Worm (Caenorhabditis elegans) whole organism, L1 larva: ENCODE data around the gene bli-5.
A peak's percentile ranks its signal among the peaks of the same experiment; 100 is the strongest.

Experiments used
- dpl-1 ChIP-seq, 3 experiments: fragments of 150-350 bp in 2 of 3; sonication (generic microtip) in 1 of 3; optimal IDR thresholded peaks; 2 replicates each; lab custom pipeline; 2014 to 2017; ENCODE audit warnings: missing biosample characterization in 3 of 3, missing genetic modification characterization in 3 of 3, missing genetic modification reagents in 3 of 3
- efl-1 ChIP-seq, 4 experiments: fragments of 150-350 bp; optimal IDR thresholded peaks in 3 of 4; peaks in 1 of 4; 1 replicate in 1 of 4; 2 replicates in 3 of 4; lab custom pipeline; 2014; ENCODE audit warnings: missing biosample characterization in 2 of 4, missing genetic modification characterization in 2 of 4, missing genetic modification reagents in 2 of 4
- efl-3 ChIP-seq: fragments of 200-800 bp; sonication (Bioruptor generic); optimal IDR thresholded peaks from 2 replicates; lab custom pipeline; 2018; ENCODE audit warnings: mild to moderate bottlenecking, missing genetic modification characterization, missing compliant biosample characterization
- egl-27 ChIP-seq, 2 experiments: fragments of 150-350 bp in 1 of 2; sonication (generic microtip); optimal IDR thresholded peaks; 3 replicates each; lab custom pipeline; 2017 to 2018; ENCODE audit warnings: missing biosample characterization in 2 of 2, missing genetic modification characterization in 2 of 2, missing genetic modification reagents in 2 of 2
- fkh-8 ChIP-seq: sonication (generic microtip); optimal IDR thresholded peaks from 2 replicates; lab custom pipeline; 2016; ENCODE audit warnings: mild to moderate bottlenecking, missing genetic modification characterization, missing compliant biosample characterization
- jun-1 ChIP-seq: fragments of 150-350 bp; optimal IDR thresholded peaks from 2 replicates; lab custom pipeline; 2014; ENCODE audit warnings: missing biosample characterization, missing genetic modification reagents, missing genetic modification characterization
- mdl-1 ChIP-seq, 2 experiments: fragments of 150-350 bp; optimal IDR thresholded peaks; 2 replicates each; lab custom pipeline; 2014 to 2017; ENCODE audit warnings: missing biosample characterization in 2 of 2, missing genetic modification characterization in 2 of 2, inconsistent platforms in 1 of 2
- nhr-20 ChIP-seq: sonication (generic microtip); optimal IDR thresholded peaks from 2 replicates; lab custom pipeline; 2016; ENCODE audit warnings: mild to moderate bottlenecking, missing genetic modification characterization, missing compliant biosample characterization
- nhr-77 ChIP-seq: fragments of 150-350 bp; optimal IDR thresholded peaks from 2 replicates; lab custom pipeline; 2014; ENCODE audit warnings: missing biosample characterization, missing genetic modification characterization
- unc-30 ChIP-seq: sonication (generic microtip); optimal IDR thresholded peaks from 2 replicates; lab custom pipeline; 2017; ENCODE audit warnings: missing biosample characterization, missing genetic modification characterization

The bli-5 gene

ce11 chrIII:13380196-13380595 is 49.4 kb downstream of the bli-5 start, which contains the start of gene T03F6.6:
T03F6.6 (minus strand) TSS chrIII:13380296.
- TF ChIP-seq dpl-1 (GFP tag; optimal IDR thresholded peaks at IDR 0.05; lab: Kevin White, UChicago) (no peak), nhr-20 (tag; lab: Kevin White, UChicago) (no peak), nhr-77 (no peak), unc-30 (tag; lab: Kevin White, UChicago) (no peak), mdl-1 (tag; optimal IDR thresholded peaks at IDR 0.05; lab: Kevin White, UChicago) (no peak), fkh-8 (tag; lab: Kevin White, UChicago) (no peak), egl-27 (tag; optimal IDR thresholded peaks at IDR 0.05; lab: Kevin White, UChicago) (no peak)

- TF ChIP-seq efl-1 (optimal IDR thresholded peaks at IDR 0.05; lab: Kevin White, UChicago) (no peak), efl-1 (GFP tag; optimal IDR thresholded peaks at IDR 0.05 in 1 of 2; lab: Kevin White, UChicago) (peak in 1 of 2 experiments; percentile 21), jun-1 (no peak), efl-3 (no peak)
Measured at ce11 chrIII:13378242-13378641, 51.3 kb downstream of the bli-5 start, which contains the start of gene T03F6.10. T03F6.10 (minus strand) TSS chrIII:13378342.
